Fruit fly (Drosophila melanogaster) S2 (cell line): ENCODE measurements around the gene CG9471.

Experiments used
- CG8478 ChIP-seq: fragments of >200 bp; optimal IDR thresholded peaks from 2 replicates; lab custom pipeline; 2018
- CTCF ChIP-seq, 2 experiments: fragments of >200 bp; optimal IDR thresholded peaks; 2 replicates each; lab custom pipeline; 2018

DNA sequence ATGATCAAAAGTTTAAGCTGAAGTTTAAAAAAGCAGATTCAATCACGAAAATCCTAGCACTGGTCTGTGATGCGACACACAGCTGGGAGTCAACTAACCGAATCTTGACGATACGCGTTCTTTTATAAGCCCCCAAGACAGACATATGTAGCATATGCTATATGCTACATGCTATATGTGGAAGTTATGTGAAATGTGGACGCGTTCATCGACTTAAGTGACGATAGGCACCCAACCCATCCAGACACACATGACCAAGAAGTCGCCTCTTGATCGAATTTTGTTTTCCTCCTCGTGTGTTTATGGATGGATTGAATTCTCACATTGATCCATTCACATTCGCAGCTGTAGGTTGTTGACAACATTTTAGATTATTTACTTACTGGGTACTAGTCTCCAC is 38.2 kb downstream of the CG9471 start, which contains the start of gene alphaTub85E:
- no peak for TF ChIP-seq CG8478 (lab: Kevin White, UChicago)
- no peak for TF ChIP-seq CTCF (optimal IDR thresholded peaks at IDR 0.05; lab: Kevin White, UChicago)
